Worm (Caenorhabditis elegans): ENCODE results near the gene W10C4.1.

- TF ChIP-seq unc-39 (tag; optimal IDR thresholded peaks at IDR 0.05) = no peak
- no peak for TF ChIP-seq R02D3.7 (tag; optimal IDR thresholded peaks at IDR 0.05)
- TF ChIP-seq nhr-11 (tag; optimal IDR thresholded peaks at IDR 0.05) = no peak
- TF ChIP-seq pha-4 (tag; optimal IDR thresholded peaks at IDR 0.05) = no peak
- TF ChIP-seq nfya-1 (tag; optimal IDR thresholded peaks at IDR 0.05; ENCODE audit: insufficient read depth) = no peak
- no peak for TF ChIP-seq jun-1 (tag; optimal IDR thresholded peaks at IDR 0.05)
- TF ChIP-seq snpc-4 (tag; optimal IDR thresholded peaks at IDR 0.05) = no peak
- no peak for TF ChIP-seq nhr-25 (tag; optimal IDR thresholded peaks at IDR 0.05)
- TF ChIP-seq ZK546.5 (tag; optimal IDR thresholded peaks at IDR 0.05) = no peak
- no peak for TF ChIP-seq lin-15B (tag; optimal IDR thresholded peaks at IDR 0.05)
- no peak for TF ChIP-seq fos-1 (tag; optimal IDR thresholded peaks at IDR 0.05)
- no peak for TF ChIP-seq ztf-11 (tag; optimal IDR thresholded peaks at IDR 0.05)
- TF ChIP-seq nhr-28 (tag; optimal IDR thresholded peaks at IDR 0.05) = no peak
Measured at ce11 chrIII:165390-165789, 41.5 kb downstream of the W10C4.1 start, which contains the start of gene F40G9.7.

Measured in whole organism, L3 larva.